Worm (Caenorhabditis elegans) whole organism, L1 larva: ENCODE data around the gene str-160.

Experiments
- fkh-4 ChIP-seq: sonication (generic microtip); optimal IDR thresholded peaks from 2 replicates; lab custom pipeline; 2016; ENCODE audit warnings: missing compliant biosample characterization, missing genetic modification characterization, borderline replicate concordance
- hlh-4 ChIP-seq: sonication (generic microtip); optimal IDR thresholded peaks from 2 replicates; lab custom pipeline; 2016; ENCODE audit warnings: mild to moderate bottlenecking, missing genetic modification characterization, missing compliant biosample characterization
- hpl-2 ChIP-seq: fragments of 150-350 bp; optimal IDR thresholded peaks from 2 replicates; lab custom pipeline; 2014; ENCODE audit warnings: missing biosample characterization, missing genetic modification reagents, missing genetic modification characterization
- nhr-11 ChIP-seq: fragments of 150-350 bp; optimal IDR thresholded peaks from 2 replicates; lab custom pipeline; 2014; ENCODE audit warnings: missing biosample characterization, missing genetic modification characterization
- skn-1 ChIP-seq: fragments of 150-350 bp; optimal IDR thresholded peaks from 2 replicates; lab custom pipeline; 2014; ENCODE audit warnings: missing biosample characterization, missing genetic modification characterization
- snpc-4 ChIP-seq: fragments of 150-350 bp; optimal IDR thresholded peaks from 2 replicates; lab custom pipeline; 2014; ENCODE audit warnings: missing biosample characterization, missing genetic modification characterization

- TF ChIP-seq skn-1 (tag; lab: Kevin White, UChicago) (no peak), hlh-4 (no peak), hpl-2 (no peak), snpc-4 (tag; lab: Kevin White, UChicago) (no peak), fkh-4 (no peak), nhr-11 (tag; lab: Kevin White, UChicago) (no peak)
These were observed 14.7 kb upstream of the str-160 start, which contains the start of gene srw-102 for ce11 chrV:1719927-1720326.
